Worm (Caenorhabditis elegans) whole organism, midembryonic: Measurements from ENCODE around the gene R03G5.6.

Source experiments
- T22C8.4 ChIP-seq: fragments of 200-800 bp; sonication (Bioruptor generic); IDR thresholded peaks from 2 replicates; pipeline ENCODE4 v1.3.6; 2022; ENCODE audit warnings: missing genetic modification characterization, missing compliant biosample characterization
- cog-1 ChIP-seq: sonication (generic microtip); optimal IDR thresholded peaks from 2 replicates; lab custom pipeline; 2016; ENCODE audit warnings: missing genetic modification characterization, missing compliant biosample characterization
- flt-1 ChIP-seq: fragments of 200-800 bp; sonication (Bioruptor generic); IDR thresholded peaks from 2 replicates; pipeline ENCODE4 v1.3.6; 2022; ENCODE audit warnings: missing genetic modification characterization, missing compliant biosample characterization
- klf-2 ChIP-seq: fragments of 200-800 bp; sonication (Bioruptor generic); conservative IDR thresholded peaks from 2 replicates; pipeline ENCODE4 v1.3.6; 2022; ENCODE audit warnings: missing genetic modification reagents, missing genetic modification characterization, missing compliant biosample characterization
- med-1 ChIP-seq: sonication (generic microtip); optimal IDR thresholded peaks from 2 replicates; lab custom pipeline; 2017; ENCODE audit warnings: missing genetic modification characterization, mild to moderate bottlenecking, missing compliant biosample characterization, antibody characterized with exemption, missing genetic modification reagents; ENCODE audit not compliant: insufficient read depth
- ref-1 ChIP-seq: fragments of 200-800 bp; sonication (Bioruptor generic); conservative IDR thresholded peaks from 2 replicates; pipeline ENCODE4 v1.3.6; 2022; ENCODE audit warnings: missing genetic modification reagents, missing genetic modification characterization, missing compliant biosample characterization
- tab-1 ChIP-seq: fragments of 200-800 bp; sonication (Bioruptor generic); IDR thresholded peaks from 2 replicates; pipeline ENCODE4 v1.3.6; 2022; ENCODE audit warnings: missing genetic modification characterization, missing compliant biosample characterization
- ztf-23 ChIP-seq: fragments of 200-800 bp; sonication (Bioruptor generic); IDR thresholded peaks from 2 replicates; pipeline ENCODE4 v1.3.6; 2022; ENCODE audit warnings: missing genetic modification reagents, missing genetic modification characterization, missing compliant biosample characterization
- ztf-29 ChIP-seq: fragments of 200-800 bp; sonication (Bioruptor generic); IDR thresholded peaks from 2 replicates; pipeline ENCODE4 v1.3.6; 2022; ENCODE audit warnings: missing genetic modification reagents, missing genetic modification characterization, missing compliant biosample characterization

Gene R03G5.6

DNA sequence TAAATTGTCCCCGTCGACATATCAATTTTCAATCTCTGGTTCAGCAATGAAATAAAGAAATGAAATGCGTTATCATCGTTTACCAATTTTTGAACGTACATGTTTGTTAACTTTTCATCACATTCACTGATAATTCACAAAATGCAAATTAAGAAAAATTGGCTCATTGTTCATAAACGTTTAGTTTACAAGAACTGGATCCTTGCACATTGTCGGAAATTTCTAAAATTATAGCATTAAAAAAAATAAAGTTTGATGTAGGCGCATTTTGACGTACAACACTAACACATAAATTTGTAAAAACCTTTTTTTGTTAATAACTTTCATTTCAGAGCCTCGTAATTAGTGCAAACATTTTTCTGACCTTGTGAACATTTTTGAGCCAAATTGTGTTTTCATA is 17.0 kb downstream of the R03G5.6 start, which contains the start of gene gpx-7:
TSS of gene gpx-7 (minus strand) at position 101 of the 400 bp plus-strand sequence.
- TF ChIP-seq cog-1 = no peak
- TF ChIP-seq med-1 (GFP tag; lab: Kevin White, UChicago) = no peak
- no peak for TF ChIP-seq klf-2 (GFP tag; lab: Robert Waterston, UW)
- no peak for TF ChIP-seq ref-1 (GFP tag; lab: Robert Waterston, UW)
- TF ChIP-seq T22C8.4 (GFP tag; lab: Robert Waterston, UW) = no peak
- no peak for TF ChIP-seq ztf-23
- no peak for TF ChIP-seq flt-1 (GFP tag; lab: Robert Waterston, UW)
- TF ChIP-seq ztf-29 (GFP tag; lab: Robert Waterston, UW) = no peak
- no peak for TF ChIP-seq tab-1 (GFP tag; lab: Robert Waterston, UW)

DNA sequence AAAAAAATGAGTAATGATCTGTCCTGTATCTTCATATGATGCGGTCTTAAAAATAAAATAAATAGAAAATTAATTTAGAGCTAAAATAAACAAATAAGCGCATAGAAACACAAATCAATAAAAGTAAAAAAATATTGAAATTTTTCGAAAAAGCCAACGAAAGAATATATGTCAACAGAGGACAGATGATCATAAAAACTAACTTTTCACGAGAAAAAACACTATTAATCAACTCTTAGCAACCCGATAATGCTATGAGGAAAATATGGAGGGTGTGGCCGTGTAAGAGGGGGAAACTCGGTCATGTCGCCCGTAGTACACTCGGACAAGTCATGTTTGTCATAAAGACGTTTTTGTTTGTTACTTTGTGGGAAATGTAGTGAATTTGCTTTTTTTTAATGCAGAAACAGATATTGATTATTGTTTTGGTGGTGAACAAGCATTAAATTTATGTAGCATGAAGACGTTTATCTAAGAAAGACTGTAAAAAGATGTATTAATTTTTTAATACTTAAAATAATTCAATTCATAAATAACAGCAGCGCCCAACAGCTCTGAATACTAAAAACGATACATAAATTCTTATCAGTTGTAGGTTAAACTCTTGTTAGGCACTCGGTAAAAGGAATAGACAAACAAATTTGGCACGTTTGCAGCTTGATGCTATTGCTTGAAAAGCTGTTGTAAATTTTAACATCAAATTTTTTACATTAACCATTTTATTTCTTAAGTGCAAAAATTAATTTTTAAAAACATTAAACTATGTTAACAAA is 18.3 kb downstream of the R03G5.6 start, which contains the start of gene adm-4:
TSS of gene adm-4 (minus strand) at position 51 of the 773 bp plus-strand sequence.
- TF ChIP-seq ztf-23 (0 out of 2 replicates have a peak, but pooled peaks have one; percentile 16), cog-1 (peak; percentile 9), ztf-29 (GFP tag; lab: Robert Waterston, UW) (no peak)

DNA sequence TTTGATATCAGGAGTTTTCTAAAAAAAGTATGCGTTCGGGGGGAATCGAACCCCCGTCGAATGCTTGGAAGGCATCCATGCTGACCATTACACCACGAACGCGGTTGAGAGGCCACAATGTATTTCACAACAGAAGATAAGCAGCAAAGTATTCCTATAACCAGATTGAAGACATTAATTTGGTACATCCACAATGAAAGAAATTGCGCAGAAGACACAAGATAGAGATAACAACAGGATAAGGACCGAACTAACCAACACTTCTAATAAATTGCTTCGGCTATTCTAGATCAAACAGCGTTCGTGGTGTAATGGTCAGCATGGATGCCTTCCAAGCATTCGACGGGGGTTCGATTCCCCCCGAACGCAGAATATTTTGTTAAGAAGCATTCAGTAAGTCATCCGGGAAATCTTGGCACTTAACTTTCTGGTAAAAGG is 22.4 kb downstream of the R03G5.6 start:
- TF ChIP-seq tab-1 (GFP tag; lab: Robert Waterston, UW) (peak; percentile 62), T22C8.4 (GFP tag; lab: Robert Waterston, UW) (0 out of 2 replicates have a peak, but pooled peaks have one; percentile 42), ref-1 (GFP tag; lab: Robert Waterston, UW) (0 out of 2 replicates have a peak, but pooled peaks have one; percentile 12), med-1 (GFP tag; lab: Kevin White, UChicago) (no peak), flt-1 (GFP tag; lab: Robert Waterston, UW) (peak; percentile 68; the same call in 1 of the 2 replicates), ztf-23 (peak; percentile 75), klf-2 (GFP tag; lab: Robert Waterston, UW) (0 out of 2 replicates have a peak, but pooled peaks have one; percentile 8), cog-1 (no peak), ztf-29 (GFP tag; lab: Robert Waterston, UW) (no peak)

DNA sequence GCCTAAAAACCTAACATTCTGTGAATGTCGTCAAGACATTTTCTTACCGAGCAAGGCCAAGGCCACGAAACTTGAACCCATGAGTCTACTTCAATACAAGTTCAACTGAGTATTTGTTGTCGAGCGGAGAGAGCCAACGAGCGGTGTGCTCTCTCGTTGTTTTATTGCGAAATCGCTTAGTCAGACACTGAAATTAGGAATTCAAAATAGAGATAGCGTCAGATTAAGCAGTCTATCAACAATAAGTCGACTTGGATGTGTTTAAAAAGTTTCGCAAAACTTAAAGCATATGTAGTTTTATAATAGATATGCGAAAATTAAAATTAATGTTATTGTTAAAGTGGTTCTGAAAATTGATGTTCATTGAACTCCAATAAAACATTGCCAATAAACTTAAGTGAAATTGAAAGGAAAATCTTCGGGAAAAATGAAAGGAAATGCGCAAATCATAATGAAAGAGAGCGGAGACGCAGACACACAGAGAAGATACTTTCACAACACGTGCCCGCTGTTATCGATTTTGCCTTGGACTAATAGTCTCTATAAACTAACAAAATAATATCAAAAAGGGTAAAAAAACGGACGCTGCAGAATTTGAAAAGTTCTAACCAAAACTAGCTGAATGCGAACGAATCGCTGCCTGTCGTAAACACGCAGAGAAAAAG is 23.2 kb downstream of the R03G5.6 start, which contains the start of gene ZK154.6:
TSS of gene ZK154.6 (minus strand) at position 187 of the 665 bp plus-strand sequence.
- no peak for TF ChIP-seq klf-2 (GFP tag; lab: Robert Waterston, UW)
- TF ChIP-seq T22C8.4 (GFP tag; lab: Robert Waterston, UW) = peak; percentile 59
- TF ChIP-seq med-1 (GFP tag; lab: Kevin White, UChicago) = no peak
- TF ChIP-seq ztf-29 (GFP tag; lab: Robert Waterston, UW) = no peak

DNA sequence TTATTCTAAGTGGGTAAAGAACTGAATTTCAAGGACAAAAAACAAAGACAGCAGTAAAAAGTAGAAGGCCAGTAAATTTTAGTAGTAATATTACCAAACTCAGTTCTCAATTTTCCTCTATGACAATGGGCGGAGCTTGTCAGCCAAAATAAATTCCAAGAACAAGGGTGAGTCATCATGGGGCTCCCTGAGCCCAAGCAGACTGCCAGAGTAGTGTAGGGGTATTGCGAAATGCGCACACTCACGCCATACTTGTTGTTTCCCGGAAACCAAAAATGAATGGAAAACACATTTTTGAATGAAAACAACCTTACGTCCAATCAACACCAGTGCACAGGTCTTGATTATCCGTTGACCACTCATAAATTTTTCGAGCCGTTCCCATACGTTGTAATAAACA is 24.9 kb downstream of the R03G5.6 start:
- TF ChIP-seq ztf-23 = no peak
- no peak for TF ChIP-seq cog-1
- no peak for TF ChIP-seq tab-1 (GFP tag; lab: Robert Waterston, UW)
- TF ChIP-seq T22C8.4 (GFP tag; lab: Robert Waterston, UW) = no peak
- TF ChIP-seq ztf-29 (GFP tag; lab: Robert Waterston, UW) = no peak
- TF ChIP-seq flt-1 (GFP tag; lab: Robert Waterston, UW) = no peak
- no peak for TF ChIP-seq klf-2 (GFP tag; lab: Robert Waterston, UW)
- TF ChIP-seq med-1 (GFP tag; lab: Kevin White, UChicago) = no peak
- no peak for TF ChIP-seq ref-1 (GFP tag; lab: Robert Waterston, UW)

DNA sequence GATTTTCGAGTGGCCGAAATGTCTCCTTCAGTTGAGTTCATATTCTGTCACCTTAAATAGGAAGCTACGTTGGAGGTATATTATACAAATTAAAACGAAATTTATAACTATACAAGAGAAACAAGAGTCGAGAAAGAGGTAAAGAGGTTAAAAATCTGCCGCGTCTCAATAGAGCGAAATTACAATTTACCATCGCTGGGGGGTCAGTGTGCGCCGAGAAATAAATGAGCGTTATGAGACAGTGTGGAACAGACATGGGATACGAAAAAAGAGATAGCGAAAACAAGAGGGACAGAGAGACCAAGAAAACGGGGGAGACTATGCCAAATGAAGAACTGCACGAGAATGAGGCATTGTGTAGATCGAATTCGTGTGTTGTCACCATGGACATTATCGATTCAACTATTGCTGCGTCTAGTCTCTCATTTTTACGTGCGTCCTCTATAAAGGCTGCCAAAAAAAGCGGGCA is 28.8 kb downstream of the R03G5.6 start, which contains the start of gene ZK154.5:
TSS of gene ZK154.5 (minus strand) at position 51 of the 469 bp plus-strand sequence.
- no peak for TF ChIP-seq med-1 (GFP tag; lab: Kevin White, UChicago)
- 0 out of 2 replicates have a peak, but pooled peaks have one; percentile 34 for TF ChIP-seq T22C8.4 (GFP tag; lab: Robert Waterston, UW)
- TF ChIP-seq tab-1 (GFP tag; lab: Robert Waterston, UW) = no peak
- peak; percentile 15 for TF ChIP-seq cog-1
- no peak for TF ChIP-seq ref-1 (GFP tag; lab: Robert Waterston, UW)
- TF ChIP-seq ztf-29 (GFP tag; lab: Robert Waterston, UW) = no peak
- 0 out of 2 replicates have a peak, but pooled peaks have one; percentile 45 for TF ChIP-seq flt-1 (GFP tag; lab: Robert Waterston, UW)

DNA sequence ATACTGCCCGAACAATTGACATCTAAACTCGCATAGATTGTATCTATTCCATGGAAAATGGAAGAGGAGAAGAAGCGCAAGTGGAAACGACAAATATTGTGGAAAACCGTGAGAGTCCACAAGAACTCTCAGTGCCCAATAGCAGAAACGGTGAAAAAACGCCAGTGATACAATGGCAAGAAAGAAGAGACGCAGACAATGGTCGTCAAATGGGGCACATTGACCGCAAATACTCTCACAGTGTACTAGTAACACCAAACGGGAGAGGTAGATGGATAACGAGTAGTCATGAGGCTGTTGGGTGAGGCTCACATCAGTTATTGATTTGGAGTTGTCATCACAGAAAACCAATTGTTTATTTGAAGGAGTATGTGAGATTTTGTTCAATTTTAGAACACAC is 34.3 kb downstream of the R03G5.6 start, which contains the start of gene ZK154.4:
TSS of gene ZK154.4 (minus strand) at position 27 of the 400 bp plus-strand sequence.
- TF ChIP-seq med-1 (GFP tag; lab: Kevin White, UChicago) (no peak), flt-1 (GFP tag; lab: Robert Waterston, UW) (no peak), ztf-29 (GFP tag; lab: Robert Waterston, UW) (no peak), ztf-23 (no peak), cog-1 (no peak), T22C8.4 (GFP tag; lab: Robert Waterston, UW) (no peak), tab-1 (GFP tag; lab: Robert Waterston, UW) (no peak)

DNA sequence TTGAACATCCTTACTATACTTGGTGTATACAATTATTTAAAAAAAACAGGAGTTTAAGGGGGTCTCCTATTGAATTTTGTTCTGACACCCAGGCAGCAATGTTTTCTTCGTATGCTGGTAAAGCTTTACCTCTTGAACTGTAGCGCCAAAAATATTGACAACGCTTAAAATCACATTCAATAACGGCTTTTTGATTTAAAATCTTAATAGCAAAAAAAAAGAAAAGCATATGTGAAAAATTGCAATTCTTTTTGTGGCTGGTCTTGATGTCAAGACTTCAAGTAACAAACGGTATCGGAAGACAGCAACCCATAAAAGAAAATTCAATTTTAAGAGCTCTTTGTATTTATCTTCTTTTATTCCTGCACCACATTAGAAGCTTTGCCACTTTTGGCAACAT is 34.9 kb downstream of the R03G5.6 start:
- TF ChIP-seq ref-1 (GFP tag; lab: Robert Waterston, UW) (no peak), ztf-29 (GFP tag; lab: Robert Waterston, UW) (no peak), klf-2 (GFP tag; lab: Robert Waterston, UW) (no peak), T22C8.4 (GFP tag; lab: Robert Waterston, UW) (no peak), flt-1 (GFP tag; lab: Robert Waterston, UW) (no peak), tab-1 (GFP tag; lab: Robert Waterston, UW) (no peak), med-1 (GFP tag; lab: Kevin White, UChicago) (no peak), ztf-23 (no peak), cog-1 (no peak)
